Worm (Caenorhabditis elegans): ENCODE results near the gene F45E1.5.
A peak's percentile ranks its signal among the peaks of the same experiment; 100 is the strongest.

- TF ChIP-seq ztf-29 (GFP tag; IDR thresholded peaks at IDR 0.05) (no peak), tab-1 (GFP tag; IDR thresholded peaks at IDR 0.05) (no peak), T22C8.4 (GFP tag; IDR thresholded peaks at IDR 0.05) (0 out of 2 replicates have a peak, but pooled peaks have one; percentile 38), cog-1 (tag; optimal IDR thresholded peaks at IDR 0.05) (peak; percentile 22), flt-1 (GFP tag; IDR thresholded peaks at IDR 0.05) (0 out of 2 replicates have a peak, but pooled peaks have one; percentile 63), med-1 (GFP tag; optimal IDR thresholded peaks at IDR 0.05; ENCODE audit: insufficient read depth) (no peak), ref-1 (GFP tag; conservative IDR thresholded peaks at IDR 0.05) (no peak), klf-2 (GFP tag; conservative IDR thresholded peaks at IDR 0.05) (no peak), ztf-23 (GFP tag; IDR thresholded peaks at IDR 0.05) (no peak)
These were observed 52.6 kb downstream of the F45E1.5 start, which contains the start of gene C34D10.1 for ce11 chrX:8029080-8029479.
